Worm (Caenorhabditis elegans) whole organism, young adult: ENCODE measurements around the gene C14C6.3.

Experiments used
- F39B2.1 ChIP-seq: fragments of 200-800 bp; sonication (Bioruptor generic); IDR thresholded peaks from 2 replicates; pipeline ENCODE4 v1.3.6; 2022; ENCODE audit warnings: missing genetic modification reagents, missing genetic modification characterization, missing compliant biosample characterization
- attf-5 ChIP-seq: fragments of 200-800 bp; sonication (Bioruptor generic); optimal IDR thresholded peaks from 2 replicates; lab custom pipeline; 2018; ENCODE audit warnings: mild to moderate bottlenecking, missing genetic modification characterization, missing compliant biosample characterization
- ceh-100 ChIP-seq: fragments of 200-800 bp; sonication (Bioruptor generic); IDR thresholded peaks from 2 replicates; pipeline ENCODE4 v1.3.6; 2022; ENCODE audit warnings: missing genetic modification reagents, missing genetic modification characterization, missing compliant biosample characterization
- let-526 ChIP-seq: fragments of 200-800 bp; sonication (Bioruptor generic); IDR thresholded peaks from 2 replicates; pipeline ENCODE4 v1.3.6; 2022; ENCODE audit warnings: missing genetic modification reagents, missing genetic modification characterization, missing compliant biosample characterization
- lin-35 ChIP-seq, 3 experiments: fragments of 150-350 bp in 2 of 3; sonication (generic microtip) in 1 of 3; optimal IDR thresholded peaks; 2 replicates each; lab custom pipeline; 2014 to 2018; ENCODE audit warnings: missing biosample characterization in 3 of 3, missing genetic modification characterization in 3 of 3, missing genetic modification reagents in 3 of 3
- mcd-1 ChIP-seq: fragments of 200-800 bp; sonication (Bioruptor generic); IDR thresholded peaks from 2 replicates; pipeline ENCODE4 v1.3.6; 2022; ENCODE audit warnings: missing genetic modification reagents, missing genetic modification characterization, missing compliant biosample characterization
- repo-1 ChIP-seq: sonication (generic microtip); optimal IDR thresholded peaks from 2 replicates; lab custom pipeline; 2017; ENCODE audit warnings: mild to moderate bottlenecking, missing genetic modification characterization, missing compliant biosample characterization
- ztf-28 ChIP-seq: fragments of 200-800 bp; sonication (Bioruptor generic); IDR thresholded peaks from 2 replicates; pipeline ENCODE4 v1.3.6; 2022; ENCODE audit warnings: missing genetic modification reagents, missing genetic modification characterization, missing compliant biosample characterization

DNA sequence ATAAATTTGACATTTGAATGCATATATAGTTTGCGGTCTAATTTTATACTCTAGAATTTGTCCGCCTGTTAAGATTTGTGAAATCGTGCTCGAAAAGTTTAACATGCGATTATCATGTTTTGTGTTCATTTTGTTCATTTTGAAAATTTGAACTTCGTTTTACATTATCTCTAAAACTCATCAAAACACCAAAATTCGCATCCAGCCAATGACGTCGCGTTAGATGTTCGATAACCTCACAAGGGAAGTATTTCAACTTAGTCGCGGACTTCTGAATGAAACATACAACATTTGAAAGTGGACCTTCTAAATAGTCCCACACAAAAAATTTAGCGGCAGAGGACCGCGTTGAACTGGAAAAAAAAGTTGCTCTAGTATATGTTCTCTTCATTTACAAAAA, 1.8 kb upstream of the C14C6.3 start:
- TF ChIP-seq let-526 (GFP tag; lab: Robert Waterston, UW) (no peak), repo-1 (no peak), mcd-1 (no peak), lin-35 (GFP tag; optimal IDR thresholded peaks at IDR 0.05; lab: Kevin White, UChicago) (no peak), attf-5 (no peak), ztf-28 (no peak), ceh-100 (GFP tag; lab: Robert Waterston, UW) (no peak), F39B2.1 (GFP tag; lab: Robert Waterston, UW) (no peak)
